Worm (Caenorhabditis elegans) whole organism, early embryonic: ENCODE data around the gene ani-3.

Experiments
- flt-1 ChIP-seq: fragments of 200-800 bp; sonication (Bioruptor generic); IDR thresholded peaks from 2 replicates; pipeline ENCODE4 v1.3.6; 2022; ENCODE audit warnings: missing genetic modification characterization, missing compliant biosample characterization
- hnd-1 ChIP-seq: sonication (generic microtip); optimal IDR thresholded peaks from 2 replicates; lab custom pipeline; 2016; ENCODE audit warnings: missing genetic modification characterization, missing compliant biosample characterization

DNA sequence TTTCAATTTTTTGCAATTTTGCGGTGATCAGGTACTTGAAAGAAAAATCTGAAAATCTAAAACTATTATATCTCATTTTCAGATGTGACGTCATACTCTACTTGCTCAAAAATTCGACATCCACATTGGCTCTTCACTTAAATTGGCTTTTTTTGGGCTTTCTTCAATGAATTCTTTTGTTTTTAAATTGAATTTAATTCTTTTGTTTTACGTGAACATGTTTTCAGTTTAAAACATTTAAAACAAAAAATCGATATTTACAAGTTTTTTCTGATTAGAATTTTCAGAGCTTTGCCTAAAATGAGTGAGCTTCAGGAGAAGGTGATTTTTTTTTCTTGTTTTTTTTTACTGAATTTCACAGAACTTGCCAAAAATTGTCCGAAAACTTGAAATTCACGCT is 44.1 kb downstream of the ani-3 start, which contains the start of gene W04E12.3:
- TF ChIP-seq hnd-1 (tag; lab: Kevin White, UChicago) (no peak), flt-1 (no peak)
